Worm (Caenorhabditis elegans) whole organism, mixed stage, embryonic: Measurements from ENCODE around the gene cyp-29A4.

Experiments used
- lsy-2 ChIP-seq: fragments of 150-350 bp; optimal IDR thresholded peaks from 2 replicates; lab custom pipeline; 2014; ENCODE audit warnings: missing biosample characterization, missing genetic modification characterization
- nhr-237 ChIP-seq: fragments of 150-350 bp; optimal IDR thresholded peaks from 2 replicates; lab custom pipeline; 2014; ENCODE audit warnings: missing biosample characterization, missing genetic modification characterization
- nhr-76 ChIP-seq: sonication (generic microtip); optimal IDR thresholded peaks from 2 replicates; lab custom pipeline; 2017; ENCODE audit warnings: missing biosample characterization, missing genetic modification characterization
- pha-4 ChIP-seq: fragments of 150-350 bp; optimal IDR thresholded peaks from 2 replicates; lab custom pipeline; 2018; ENCODE audit warnings: missing biosample characterization, missing genetic modification reagents, missing genetic modification characterization

DNA sequence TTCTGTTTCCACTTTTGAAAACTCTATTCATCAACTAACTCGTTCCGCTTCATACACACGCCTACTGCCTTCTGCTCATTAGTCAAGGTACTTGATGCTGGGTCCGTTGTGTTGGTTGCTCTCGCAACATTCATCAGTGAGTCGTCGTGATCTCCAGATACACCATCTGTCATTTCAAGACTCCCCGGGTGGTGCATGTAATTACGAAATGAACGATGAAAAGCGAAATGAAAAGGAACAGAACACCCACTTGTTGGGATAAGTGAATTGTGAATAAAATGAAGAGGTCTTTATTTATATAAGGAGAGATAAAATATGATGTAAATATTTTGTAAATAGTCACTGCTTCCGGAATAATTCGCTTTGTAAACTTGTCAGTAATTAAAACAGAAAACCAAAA lies 9.4 kb downstream of the cyp-29A4 start:
- TF ChIP-seq lsy-2 (tag; lab: Kevin White, UChicago) (no peak), nhr-76 (tag; lab: Kevin White, UChicago) (no peak), pha-4 (tag; lab: Kevin White, UChicago) (no peak), nhr-237 (tag; lab: Kevin White, UChicago) (no peak)
